Fruit fly (Drosophila melanogaster): ENCODE results near the gene CG31156.

CG31156 gene

dm6 chr3R:22663115-22663514 lies 49.7 kb upstream of the CG31156 start (continued):
- TF ChIP-seq CG16779 (GFP tag; IDR thresholded peaks at IDR 0.05) (no peak), wek (GFP tag; optimal IDR thresholded peaks at IDR 0.05) (no peak), lilli (GFP tag; optimal IDR thresholded peaks at IDR 0.05) (peak; percentile 69), Aef1 (GFP tag; IDR thresholded peaks at IDR 0.05) (peak; percentile 41; the same call in 1 of the 3 replicates), CG11723 (GFP tag; optimal IDR thresholded peaks at IDR 0.05) (no peak), Poxn (GFP tag; IDR thresholded peaks at IDR 0.05) (no peak), sim (GFP tag; IDR thresholded peaks at IDR 0.05) (peak; percentile 29; the same call in 1 of the 2 replicates), CG9817 (tag; optimal IDR thresholded peaks at IDR 0.05) (peak; percentile 70), Chrac-16 (GFP tag; optimal IDR thresholded peaks at IDR 0.05) (peak; percentile 68), CG10321 (GFP tag; IDR thresholded peaks at IDR 0.05) (0 out of 2 replicates have a peak, but pooled peaks have one; percentile 28), Sox102F (GFP tag; optimal IDR thresholded peaks at IDR 0.05) (peak; percentile 76), sima (GFP tag; optimal IDR thresholded peaks at IDR 0.05) (no peak), sisA (GFP tag; IDR thresholded peaks at IDR 0.05) (peak; percentile 56), vvl (GFP tag; IDR thresholded peaks at IDR 0.05) (peak; percentile 43; the same call in 1 of the 2 replicates), CG1603 (tag; optimal IDR thresholded peaks at IDR 0.05) (peak; percentile 88), tgo (GFP tag; IDR thresholded peaks at IDR 0.05) (peak; percentile 55), crc (GFP tag; optimal IDR thresholded peaks at IDR 0.05) (peak; percentile 1), bbx (GFP tag; IDR thresholded peaks at IDR 0.05; ENCODE audit: partially characterized antibody) (no peak), CG6854 (GFP tag; optimal IDR thresholded peaks at IDR 0.05) (peak; percentile 50), Lhr (GFP tag; optimal IDR thresholded peaks at IDR 0.05) (peak; percentile 5), CG13424 (tag; optimal IDR thresholded peaks at IDR 0.05) (peak; percentile 66), CG4404 (GFP tag; IDR thresholded peaks at IDR 0.05) (peak; percentile 47), gsb (GFP tag; IDR thresholded peaks at IDR 0.05) (0 out of 2 replicates have a peak, but pooled peaks have one; percentile 13), rib (GFP tag; IDR thresholded peaks at IDR 0.05) (no peak), phol (tag; optimal IDR thresholded peaks at IDR 0.05) (peak; percentile 71), Side (GFP tag; optimal IDR thresholded peaks at IDR 0.05) (peak; percentile 38), CG10654 (GFP tag; optimal IDR thresholded peaks at IDR 0.05) (peak; percentile 15), CG16815 (GFP tag; optimal IDR thresholded peaks at IDR 0.05) (peak; percentile 59), emc (GFP tag; optimal IDR thresholded peaks at IDR 0.05) (no peak), CG9727 (GFP tag; optimal IDR thresholded peaks at IDR 0.05) (peak; percentile 55), lmd (GFP tag; IDR thresholded peaks at IDR 0.05) (peak; percentile 62), wor (GFP tag; IDR thresholded peaks at IDR 0.05) (peak; percentile 61), CG6683 (GFP tag; optimal IDR thresholded peaks at IDR 0.05) (no peak), cato (GFP tag; optimal IDR thresholded peaks at IDR 0.05; ENCODE audit: borderline replicate concordance) (peak; percentile 40), CG12942 (GFP tag; optimal IDR thresholded peaks at IDR 0.05) (peak; percentile 45), Dek (tag; optimal IDR thresholded peaks at IDR 0.05) (peak; percentile 50), lab (GFP tag; optimal IDR thresholded peaks at IDR 0.05) (peak; percentile 75), Bdp1 (GFP tag; optimal IDR thresholded peaks at IDR 0.05) (peak; percentile 22), CG2202 (tag; optimal IDR thresholded peaks at IDR 0.05) (no peak), CG2875 (GFP tag; optimal IDR thresholded peaks at IDR 0.05) (peak; percentile 47), E2f1 (GFP tag; IDR thresholded peaks at IDR 0.05) (0 out of 2 replicates have a peak, but pooled peaks have one; percentile 34), CG9932 (GFP tag; IDR thresholded peaks at IDR 0.05) (peak; percentile 80), Tbp (GFP tag; optimal IDR thresholded peaks at IDR 0.05) (no peak), CG10209 (GFP tag; optimal IDR thresholded peaks at IDR 0.05) (peak; percentile 67), PHDP (tag; optimal IDR thresholded peaks at IDR 0.05) (peak; percentile 76), Blimp-1 (GFP tag; optimal IDR thresholded peaks at IDR 0.05) (peak; percentile 61), Jarid2 (GFP tag; optimal IDR thresholded peaks at IDR 0.05) (no peak), Xrp1 (GFP tag; IDR thresholded peaks at IDR 0.05) (no peak; the same call in 1 of the 2 replicates), CG4424 (GFP tag; optimal IDR thresholded peaks at IDR 0.05) (peak; percentile 27), luna (GFP tag; optimal IDR thresholded peaks at IDR 0.05) (no peak), Mes4 (GFP tag; optimal IDR thresholded peaks at IDR 0.05) (peak; percentile 28)
